Fruit fly (Drosophila melanogaster) whole organism, embryonic: ENCODE measurements around the gene CG18661.

ENCODE experiments used
- Asciz ChIP-seq: fragments of 200-800 bp; sonication (Bioruptor generic); optimal IDR thresholded peaks from 2 replicates; lab custom pipeline; 2017; ENCODE audit warnings: missing biosample characterization, mild to moderate bottlenecking, missing genetic modification characterization, missing genetic modification reagents
- B-H2 ChIP-seq: fragments of 200-800 bp; sonication (Bioruptor generic); optimal IDR thresholded peaks from 2 replicates; lab custom pipeline; 2018; ENCODE audit warnings: missing biosample characterization, mild to moderate bottlenecking, missing genetic modification characterization
- BEAF-32 ChIP-seq: fragments of 200-800 bp; sonication (Bioruptor generic); optimal IDR thresholded peaks from 3 replicates; lab custom pipeline; 2017; ENCODE audit warnings: missing biosample characterization, missing genetic modification characterization, mild to moderate bottlenecking, moderate library complexity, missing genetic modification reagents
- CG10267 ChIP-seq: fragments of 200-800 bp; sonication (Bioruptor generic); optimal IDR thresholded peaks from 2 replicates; lab custom pipeline; 2018; ENCODE audit warnings: missing biosample characterization, mild to moderate bottlenecking, missing genetic modification characterization, moderate library complexity
- CG12155 ChIP-seq: fragments of 200-800 bp; sonication (Bioruptor generic); optimal IDR thresholded peaks from 3 replicates; lab custom pipeline; 2016; ENCODE audit warnings: missing biosample characterization, missing genetic modification characterization
- CG1529 ChIP-seq: fragments of 200-800 bp; sonication (Bioruptor generic); optimal IDR thresholded peaks from 3 replicates; lab custom pipeline; 2018; ENCODE audit warnings: missing biosample characterization, missing genetic modification characterization
- CG15479 ChIP-seq: fragments of 200-800 bp; sonication (Bioruptor generic); optimal IDR thresholded peaks from 3 replicates; lab custom pipeline; 2019; ENCODE audit warnings: missing biosample characterization, mild to moderate bottlenecking, missing genetic modification characterization, moderate library complexity
- CG1647 ChIP-seq: fragments of 200-800 bp; sonication (Bioruptor generic); optimal IDR thresholded peaks from 3 replicates; lab custom pipeline; 2016; ENCODE audit warnings: missing biosample characterization, missing genetic modification characterization
- CG16815 ChIP-seq: fragments of 200-800 bp; sonication (Bioruptor generic); optimal IDR thresholded peaks from 3 replicates; lab custom pipeline; 2017; ENCODE audit warnings: missing biosample characterization, mild to moderate bottlenecking, missing genetic modification characterization
- CG17385 ChIP-seq: fragments of 200-800 bp; sonication (Bioruptor generic); optimal IDR thresholded peaks from 3 replicates; lab custom pipeline; 2018; ENCODE audit warnings: missing biosample characterization, mild to moderate bottlenecking, missing genetic modification characterization
- CG17568 ChIP-seq: fragments of 200-800 bp; sonication (Bioruptor generic); optimal IDR thresholded peaks from 2 replicates; lab custom pipeline; 2018; ENCODE audit warnings: missing biosample characterization, mild to moderate bottlenecking, missing genetic modification characterization, moderate library complexity
- CG1792 ChIP-seq: fragments of 200-800 bp; sonication (Bioruptor generic); optimal IDR thresholded peaks from 2 replicates; lab custom pipeline; 2016; ENCODE audit warnings: missing biosample characterization, missing genetic modification characterization
- CG1832 ChIP-seq: fragments of 200-800 bp; sonication (Bioruptor generic); optimal IDR thresholded peaks from 2 replicates; lab custom pipeline; 2017; ENCODE audit warnings: missing biosample characterization, mild to moderate bottlenecking, missing genetic modification characterization, inconsistent platforms
- CG2129 ChIP-seq: fragments of 200-800 bp; sonication (Bioruptor generic); IDR thresholded peaks from 2 replicates; pipeline ENCODE4 v1.3.6; 2022; ENCODE audit warnings: missing biosample characterization, missing genetic modification characterization; ENCODE audit not compliant: partially characterized antibody
- CG31388 ChIP-seq: fragments of 200-800 bp; sonication (Bioruptor generic); optimal IDR thresholded peaks from 2 replicates; lab custom pipeline; 2016; ENCODE audit warnings: missing biosample characterization, missing genetic modification characterization
- CG31441 ChIP-seq: fragments of 200-800 bp; sonication (Bioruptor generic); IDR thresholded peaks from 2 replicates; pipeline ENCODE4 v1.3.6; 2022; ENCODE audit warnings: missing biosample characterization, missing genetic modification characterization
- CG33213 ChIP-seq: fragments of 200-800 bp; sonication (Bioruptor generic); optimal IDR thresholded peaks from 3 replicates; lab custom pipeline; 2016; ENCODE audit warnings: missing biosample characterization, missing genetic modification characterization
- CG34224 ChIP-seq: fragments of 200-800 bp; sonication (Bioruptor generic); IDR thresholded peaks from 3 replicates; pipeline ENCODE4 v1.3.6; 2022; ENCODE audit warnings: missing biosample characterization, missing genetic modification characterization; ENCODE audit not compliant: partially characterized antibody
- CG3995 ChIP-seq: fragments of 200-800 bp; sonication (Bioruptor generic); optimal IDR thresholded peaks from 3 replicates; lab custom pipeline; 2016; ENCODE audit warnings: missing biosample characterization, missing genetic modification characterization
- CG4328 ChIP-seq: fragments of 200-800 bp; sonication (Bioruptor generic); optimal IDR thresholded peaks from 3 replicates; lab custom pipeline; 2017; ENCODE audit warnings: missing biosample characterization, missing genetic modification reagents, missing genetic modification characterization
- CG4617 ChIP-seq: fragments of 200-800 bp; sonication (Bioruptor generic); optimal IDR thresholded peaks from 3 replicates; lab custom pipeline; 2016; ENCODE audit warnings: missing biosample characterization, missing genetic modification characterization, borderline replicate concordance
- CG5180 ChIP-seq: fragments of 200-800 bp; sonication (Bioruptor generic); optimal IDR thresholded peaks from 3 replicates; lab custom pipeline; 2017; ENCODE audit warnings: missing biosample characterization, missing genetic modification characterization, mild to moderate bottlenecking, moderate library complexity, missing genetic modification reagents
- CG6175 ChIP-seq: fragments of 200-800 bp; sonication (Bioruptor generic); IDR thresholded peaks from 3 replicates; pipeline ENCODE4 v1.3.6; 2022; ENCODE audit warnings: missing biosample characterization, missing genetic modification characterization
- CG6654 ChIP-seq: fragments of 200-800 bp; sonication (Bioruptor generic); optimal IDR thresholded peaks from 2 replicates; lab custom pipeline; 2017; ENCODE audit warnings: missing biosample characterization, mild to moderate bottlenecking, missing genetic modification characterization
- CG7745 ChIP-seq: fragments of 200-800 bp; sonication (Bioruptor generic); optimal IDR thresholded peaks from 2 replicates; lab custom pipeline; 2018; ENCODE audit warnings: missing biosample characterization, mild to moderate bottlenecking, missing genetic modification characterization, moderate library complexity
- CG7786 ChIP-seq: fragments of 200-800 bp; sonication (Bioruptor generic); optimal IDR thresholded peaks from 2 replicates; lab custom pipeline; 2016; ENCODE audit warnings: missing biosample characterization, missing genetic modification characterization
- CG7928 ChIP-seq: fragments of 200-800 bp; sonication (Bioruptor generic); optimal IDR thresholded peaks from 2 replicates; lab custom pipeline; 2017; ENCODE audit warnings: missing biosample characterization, mild to moderate bottlenecking, missing genetic modification characterization
- CG8478 ChIP-seq: fragments of >200 bp; optimal IDR thresholded peaks from 2 replicates; lab custom pipeline; 2018
- Ets65A ChIP-seq: fragments of 200-800 bp; sonication (Bioruptor generic); peaks from one replicate; lab custom pipeline; 2016; ENCODE audit warnings: missing biosample characterization, missing genetic modification characterization
- Fer3 ChIP-seq: fragments of 200-800 bp; sonication (Bioruptor generic); optimal IDR thresholded peaks from 2 replicates; lab custom pipeline; 2018; ENCODE audit warnings: missing biosample characterization, mild to moderate bottlenecking, missing genetic modification characterization, moderate library complexity
- Gug ChIP-seq: fragments of 200-800 bp; sonication (Bioruptor generic); IDR thresholded peaks from 4 replicates; pipeline ENCODE4 v1.3.6; 2022; ENCODE audit warnings: missing biosample characterization, missing genetic modification characterization
- HLH3B ChIP-seq: fragments of 200-800 bp; sonication (Bioruptor generic); IDR thresholded peaks from 2 replicates; pipeline ENCODE4 v1.3.6; 2022; ENCODE audit warnings: missing biosample characterization, missing genetic modification characterization
- Hmr ChIP-seq: fragments of 200-800 bp; sonication (Bioruptor generic); optimal IDR thresholded peaks from 3 replicates; lab custom pipeline; 2017; ENCODE audit warnings: mild to moderate bottlenecking, missing biosample characterization, missing genetic modification reagents, missing genetic modification characterization
- Ravus ChIP-seq: fragments of 200-800 bp; sonication (Bioruptor generic); IDR thresholded peaks from 2 replicates; pipeline ENCODE4 v1.3.6; 2022; ENCODE audit warnings: missing biosample characterization, missing genetic modification characterization
- Scr ChIP-seq: fragments of 200-800 bp; sonication (Bioruptor generic); IDR thresholded peaks from 2 replicates; pipeline ENCODE4 v1.3.6; 2022; ENCODE audit warnings: missing biosample characterization, missing genetic modification characterization; ENCODE audit not compliant: partially characterized antibody
- YL-1 ChIP-seq: fragments of 200-800 bp; sonication (Bioruptor generic); optimal IDR thresholded peaks from 3 replicates; lab custom pipeline; 2017; ENCODE audit warnings: missing biosample characterization, mild to moderate bottlenecking, missing genetic modification characterization
- cad ChIP-seq: fragments of >200 bp; optimal IDR thresholded peaks from 2 replicates; lab custom pipeline; 2017; ENCODE audit warnings: missing biosample characterization, missing genetic modification characterization
- ci ChIP-seq: fragments of 200-800 bp; sonication (Bioruptor generic); IDR thresholded peaks from 3 replicates; pipeline ENCODE4 v1.3.6; 2022; ENCODE audit warnings: missing biosample characterization, missing genetic modification characterization
- disco-r ChIP-seq: fragments of 200-800 bp; sonication (Bioruptor generic); optimal IDR thresholded peaks from 2 replicates; lab custom pipeline; 2016; ENCODE audit warnings: missing biosample characterization, missing genetic modification characterization
- h ChIP-seq: fragments of >200 bp; optimal IDR thresholded peaks from 2 replicates; lab custom pipeline; 2017
- hth ChIP-seq: fragments of >200 bp; optimal IDR thresholded peaks from 2 replicates; lab custom pipeline; 2017; ENCODE audit warnings: inconsistent platforms
- ken ChIP-seq: fragments of 200-800 bp; sonication (Bioruptor generic); IDR thresholded peaks from 3 replicates; pipeline ENCODE4 v1.3.6; 2022; ENCODE audit warnings: missing biosample characterization, missing genetic modification characterization
- mam ChIP-seq: fragments of 200-800 bp; sonication (Bioruptor generic); optimal IDR thresholded peaks from 3 replicates; lab custom pipeline; 2016; ENCODE audit warnings: missing biosample characterization, missing genetic modification characterization
- nau ChIP-seq: fragments of 200-800 bp; sonication (Bioruptor generic); optimal IDR thresholded peaks from 3 replicates; lab custom pipeline; 2017; ENCODE audit warnings: missing biosample characterization, mild to moderate bottlenecking, missing genetic modification characterization, missing genetic modification reagents
- nerfin-1 ChIP-seq: fragments of 200-800 bp; sonication (Bioruptor generic); optimal IDR thresholded peaks from 3 replicates; lab custom pipeline; 2019; ENCODE audit warnings: missing biosample characterization, mild to moderate bottlenecking, missing genetic modification characterization, moderate library complexity
- org-1 ChIP-seq: fragments of 200-800 bp; sonication (Bioruptor generic); optimal IDR thresholded peaks from 2 replicates; lab custom pipeline; 2017; ENCODE audit warnings: missing biosample characterization, missing genetic modification characterization
- pho ChIP-seq: fragments of 200-800 bp; sonication (Bioruptor generic); optimal IDR thresholded peaks from 2 replicates; lab custom pipeline; 2016; ENCODE audit warnings: missing biosample characterization, missing genetic modification characterization
- ro ChIP-seq: fragments of 200-800 bp; sonication (Bioruptor generic); IDR thresholded peaks from 2 replicates; pipeline ENCODE4 v1.3.6; 2022; ENCODE audit warnings: missing biosample characterization, missing genetic modification characterization
- run ChIP-seq: fragments of 200-800 bp; sonication (Bioruptor generic); optimal IDR thresholded peaks from 3 replicates; lab custom pipeline; 2018; ENCODE audit warnings: missing biosample characterization, mild to moderate bottlenecking, missing genetic modification characterization
- scrt ChIP-seq: fragments of 200-800 bp; sonication (Bioruptor generic); optimal IDR thresholded peaks from 2 replicates; lab custom pipeline; 2018; ENCODE audit warnings: missing biosample characterization, mild to moderate bottlenecking, missing genetic modification characterization, moderate library complexity
- slp2 ChIP-seq: fragments of 200-800 bp; sonication (Bioruptor generic); optimal IDR thresholded peaks from 2 replicates; lab custom pipeline; 2016; ENCODE audit warnings: missing biosample characterization, missing genetic modification characterization
- tup ChIP-seq: fragments of 200-800 bp; sonication (Bioruptor generic); optimal IDR thresholded peaks from 2 replicates; lab custom pipeline; 2016; ENCODE audit warnings: missing biosample characterization, mild to moderate bottlenecking, missing genetic modification characterization, moderate library complexity

Gene CG18661

DNA sequence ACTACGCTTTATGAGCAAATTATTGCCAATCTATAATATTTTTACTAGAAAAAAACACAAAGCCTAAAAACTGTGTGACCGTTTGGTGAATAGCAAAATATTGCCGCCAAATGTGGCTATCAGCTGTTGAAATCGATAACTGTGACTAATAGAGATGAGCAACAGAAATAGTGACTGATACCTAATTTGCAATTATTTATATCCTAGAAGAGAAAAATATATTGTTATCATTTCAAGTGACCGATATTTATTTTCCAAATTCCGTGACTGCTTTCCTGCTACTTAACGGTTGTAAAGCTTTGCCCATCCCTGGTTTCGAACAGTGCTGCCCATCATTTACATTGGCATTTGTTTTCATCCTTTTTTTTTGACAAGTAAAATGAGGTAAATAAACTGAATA, at the start of gene CG18661, which contains the start of gene alien (continued):
- TF ChIP-seq CG17385: peak; percentile 34
- no peak for TF ChIP-seq CG6654 (GFP tag; lab: Kevin White, UChicago)
- TF ChIP-seq run (tag; lab: Kevin White, UChicago): peak; percentile 54
- TF ChIP-seq nau: peak; percentile 14
- TF ChIP-seq org-1 (GFP tag; lab: Kevin White, UChicago): peak; percentile 51
- peak; percentile 91 for TF ChIP-seq slp2
- TF ChIP-seq disco-r (GFP tag; lab: Kevin White, UChicago): peak; percentile 44
- TF ChIP-seq Asciz (GFP tag; lab: Kevin White, UChicago): no peak
- peak; percentile 98 for TF ChIP-seq CG3995 (GFP tag; lab: Kevin White, UChicago)
- peak; percentile 78 for TF ChIP-seq CG10267 (tag; lab: Kevin White, UChicago)
- peak; percentile 93 for TF ChIP-seq ci (GFP tag; lab: Robert Waterston, UW)
- TF ChIP-seq BEAF-32 (GFP tag; lab: Kevin White, UChicago): peak; percentile 73
- no peak for TF ChIP-seq hth
- peak; percentile 45; the same call in 1 of the 2 replicates for TF ChIP-seq CG2129 (GFP tag; lab: Robert Waterston, UW)
- TF ChIP-seq CG12155 (GFP tag; lab: Kevin White, UChicago): peak; percentile 89
- TF ChIP-seq HLH3B: peak; percentile 98
- TF ChIP-seq CG33213 (GFP tag; lab: Kevin White, UChicago): peak; percentile 88
- TF ChIP-seq CG7786 (GFP tag; lab: Kevin White, UChicago): peak; percentile 86
- TF ChIP-seq CG1529 (GFP tag; lab: Kevin White, UChicago): no peak
- TF ChIP-seq YL-1: peak; percentile 52
- peak; percentile 91 for TF ChIP-seq CG7928 (GFP tag; lab: Kevin White, UChicago)
- TF ChIP-seq Fer3: peak; percentile 50
- no peak for TF ChIP-seq CG1832 (GFP tag; lab: Kevin White, UChicago)
- peak; percentile 83 for TF ChIP-seq Hmr (GFP tag; lab: Kevin White, UChicago)
- TF ChIP-seq CG31388 (GFP tag; lab: Kevin White, UChicago): no peak
- no peak for TF ChIP-seq CG15479
- TF ChIP-seq cad (GFP tag; lab: Kevin White, UChicago): no peak
- peak; percentile 48 for TF ChIP-seq B-H2 (GFP tag; lab: Kevin White, UChicago)
- peak; percentile 90 for TF ChIP-seq CG16815 (GFP tag; lab: Kevin White, UChicago)
- peak; percentile 91 for TF ChIP-seq ken (GFP tag; lab: Robert Waterston, UW)
- peak; percentile 67 for TF ChIP-seq Scr (GFP tag; lab: Robert Waterston, UW)
- no peak for TF ChIP-seq CG17568 (GFP tag; lab: Kevin White, UChicago)
- peak; percentile 29 for TF ChIP-seq nerfin-1 (tag; lab: Kevin White, UChicago)
- TF ChIP-seq CG1647: peak; percentile 76
- no peak for TF ChIP-seq CG7745 (tag; lab: Kevin White, UChicago)
- TF ChIP-seq mam: peak; percentile 98
- peak; percentile 80 for TF ChIP-seq CG4617 (GFP tag; lab: Kevin White, UChicago)
- peak; percentile 88 for TF ChIP-seq CG31441 (GFP tag; lab: Robert Waterston, UW)
- peak; percentile 57 for TF ChIP-seq CG1792 (GFP tag; lab: Kevin White, UChicago)
- no peak for TF ChIP-seq CG34224
- no peak for TF ChIP-seq h (lab: Kevin White, UChicago)
- TF ChIP-seq Gug (GFP tag; lab: Robert Waterston, UW): peak; percentile 92
- no peak for TF ChIP-seq CG5180 (GFP tag; lab: Kevin White, UChicago)
- TF ChIP-seq CG4328: peak; percentile 10
- TF ChIP-seq Ravus: peak; percentile 85
- TF ChIP-seq ro (GFP tag; lab: Robert Waterston, UW): peak; percentile 65
- peak; percentile 80; the same call in 2 of the 3 replicates for TF ChIP-seq CG6175 (GFP tag; lab: Robert Waterston, UW)
- TF ChIP-seq tup (GFP tag; lab: Kevin White, UChicago): peak; percentile 57
- peak; percentile 33 for TF ChIP-seq scrt (GFP tag; lab: Kevin White, UChicago)
- TF ChIP-seq CG8478: no peak
- peak; percentile 83 for TF ChIP-seq pho
- TF ChIP-seq Ets65A (GFP tag; lab: Kevin White, UChicago): peak; percentile 98
